Fruit fly (Drosophila melanogaster): ENCODE results near the gene CG5646.

Gene CG5646

dm6 chr3R:27604636-27605443, 43.7 kb upstream of the CG5646 start (continued):
- TF ChIP-seq Hand (GFP tag; optimal IDR thresholded peaks at IDR 0.05) (no peak), org-1 (GFP tag; optimal IDR thresholded peaks at IDR 0.05) (peak; percentile 4), CG31224 (GFP tag; IDR thresholded peaks at IDR 0.05) (no peak), klu (GFP tag; IDR thresholded peaks at IDR 0.05) (no peak), unc-4 (GFP tag; IDR thresholded peaks at IDR 0.05; ENCODE audit: partially characterized antibody) (no peak), aop (GFP tag; IDR thresholded peaks at IDR 0.05) (no peak), CG11696 (GFP tag; IDR thresholded peaks at IDR 0.05) (peak; percentile 84), unpg (GFP tag; optimal IDR thresholded peaks at IDR 0.05) (peak; percentile 56), CG8359 (GFP tag; optimal IDR thresholded peaks at IDR 0.05; ENCODE audit: borderline replicate concordance) (no peak), CG7372 (GFP tag; IDR thresholded peaks at IDR 0.05) (no peak), Oli (tag; optimal IDR thresholded peaks at IDR 0.05) (peak; percentile 46), wor (GFP tag; IDR thresholded peaks at IDR 0.05) (no peak), CTCF (GFP tag; optimal IDR thresholded peaks at IDR 0.05) (no peak), Pdp1 (GFP tag; optimal IDR thresholded peaks at IDR 0.05) (no peak), Myb (GFP tag; optimal IDR thresholded peaks at IDR 0.05) (peak; percentile 15), Ada2b (GFP tag; IDR thresholded peaks at IDR 0.05) (no peak), dmrt11E (tag; optimal IDR thresholded peaks at IDR 0.05) (peak; percentile 2), luna (GFP tag; optimal IDR thresholded peaks at IDR 0.05) (no peak), CG31388 (GFP tag; optimal IDR thresholded peaks at IDR 0.05) (no peak), CG2199 (GFP tag; IDR thresholded peaks at IDR 0.05) (peak; percentile 91; the same call in 2 of the 3 replicates), CG7987 (GFP tag; optimal IDR thresholded peaks at IDR 0.05) (no peak), zfh1 (GFP tag; IDR thresholded peaks at IDR 0.05) (0 out of 3 replicates have a peak, but pooled peaks have one; percentile 22), Sin3A (optimal IDR thresholded peaks at IDR 0.05) (no peak), NfI (GFP tag; optimal IDR thresholded peaks at IDR 0.05) (no peak), odd (GFP tag; optimal IDR thresholded peaks at IDR 0.05) (no peak), schlank (tag; optimal IDR thresholded peaks at IDR 0.05) (no peak), NK7.1 (GFP tag; optimal IDR thresholded peaks at IDR 0.05) (no peak), btn (GFP tag; optimal IDR thresholded peaks at IDR 0.05) (no peak), CG13287 (GFP tag; IDR thresholded peaks at IDR 0.05; ENCODE audit: partially characterized antibody) (no peak), CG6254 (GFP tag; optimal IDR thresholded peaks at IDR 0.05) (peak; percentile 38), CG4854 (GFP tag; optimal IDR thresholded peaks at IDR 0.05) (no peak), CG34376 (GFP tag; optimal IDR thresholded peaks at IDR 0.05) (no peak), Bdp1 (GFP tag; optimal IDR thresholded peaks at IDR 0.05) (no peak), grn (GFP tag; optimal IDR thresholded peaks at IDR 0.05) (no peak), nau (GFP tag; optimal IDR thresholded peaks at IDR 0.05) (no peak), Ssrp (tag; optimal IDR thresholded peaks at IDR 0.05) (no peak), pum (GFP tag; optimal IDR thresholded peaks at IDR 0.05) (no peak), CG8388 (GFP tag; optimal IDR thresholded peaks at IDR 0.05) (peak; percentile 10), NC2α (GFP tag; optimal IDR thresholded peaks at IDR 0.05) (no peak), Trl (optimal IDR thresholded peaks at IDR 0.05) (no peak), Trl (GFP tag; optimal IDR thresholded peaks at IDR 0.05) (no peak), hbn (GFP tag; IDR thresholded peaks at IDR 0.05; ENCODE audit: partially characterized antibody) (no peak), CrebB (tag; optimal IDR thresholded peaks at IDR 0.05) (no peak), her (GFP tag; optimal IDR thresholded peaks at IDR 0.05) (no peak), Mes4 (GFP tag; optimal IDR thresholded peaks at IDR 0.05) (no peak), Nf-YA (GFP tag; IDR thresholded peaks at IDR 0.05) (no peak), CG10462 (GFP tag; optimal IDR thresholded peaks at IDR 0.05) (no peak), CG12236 (GFP tag; optimal IDR thresholded peaks at IDR 0.05) (no peak), CG16813 (GFP tag; IDR thresholded peaks at IDR 0.05; ENCODE audit: partially characterized antibody) (no peak), twi (tag; optimal IDR thresholded peaks at IDR 0.05) (no peak), CG17328 (GFP tag; IDR thresholded peaks at IDR 0.05) (no peak)

Data from whole organism, embryonic.